Worm (Caenorhabditis elegans) whole organism, young adult: Measurements from ENCODE around the gene clec-134.

ENCODE experiments used
- B0035.1 ChIP-seq: sonication (generic microtip); optimal IDR thresholded peaks from 2 replicates; lab custom pipeline; 2016; ENCODE audit warnings: missing genetic modification characterization, mild to moderate bottlenecking, missing compliant biosample characterization, missing genotype, missing genetic modification reagents
- Y95B8A.8 ChIP-seq: fragments of 200-800 bp; sonication (Bioruptor generic); IDR thresholded peaks from 2 replicates; pipeline ENCODE4 v1.3.6; 2022; ENCODE audit warnings: missing genetic modification reagents, missing genetic modification characterization, missing compliant biosample characterization
- ama-1 ChIP-seq, 3 experiments: fragments of 150-350 bp in 1 of 3; sonication (generic microtip) in 2 of 3; optimal IDR thresholded peaks; 2 replicates each; lab custom pipeline; 2014 to 2018; ENCODE audit warnings: missing biosample characterization in 2 of 3, missing genetic modification characterization in 2 of 3, missing genetic modification reagents in 2 of 3
- die-1 ChIP-seq: sonication (generic microtip); optimal IDR thresholded peaks from 2 replicates; lab custom pipeline; 2016; ENCODE audit warnings: missing genotype, mild to moderate bottlenecking, missing genetic modification characterization, missing compliant biosample characterization
- dpl-1 ChIP-seq: fragments of 150-350 bp; optimal IDR thresholded peaks from 2 replicates; lab custom pipeline; 2014; ENCODE audit warnings: missing biosample characterization, missing genetic modification reagents, missing genetic modification characterization
- egrh-3 ChIP-seq: fragments of 200-800 bp; sonication (Bioruptor generic); IDR thresholded peaks from 2 replicates; pipeline ENCODE4 v1.3.6; 2022; ENCODE audit warnings: missing genetic modification reagents, missing genetic modification characterization, missing compliant biosample characterization
- hsf-1 ChIP-seq: fragments of 200-800 bp; sonication (Bioruptor generic); IDR thresholded peaks from 2 replicates; pipeline ENCODE4 v1.3.6; 2022; ENCODE audit warnings: missing genetic modification reagents, missing genetic modification characterization, missing compliant biosample characterization
- let-526 ChIP-seq: fragments of 200-800 bp; sonication (Bioruptor generic); IDR thresholded peaks from 2 replicates; pipeline ENCODE4 v1.3.6; 2022; ENCODE audit warnings: missing genetic modification reagents, missing genetic modification characterization, missing compliant biosample characterization
- nfya-1 ChIP-seq: sonication (generic microtip); optimal IDR thresholded peaks from 2 replicates; lab custom pipeline; 2017; ENCODE audit warnings: antibody characterized with exemption, missing compliant biosample characterization, missing genetic modification characterization, borderline replicate concordance; ENCODE audit not compliant: insufficient read depth
- pha-4 ChIP-seq: fragments of 150-350 bp; sonication (generic microtip); optimal IDR thresholded peaks from 2 replicates; lab custom pipeline; 2014; ENCODE audit warnings: missing biosample characterization, missing genetic modification reagents, missing genetic modification characterization
- snpc-4 ChIP-seq, 5 experiments: fragments of 150-350 bp in 1 of 5; sonication (generic microtip) in 4 of 5; optimal IDR thresholded peaks; 2 replicates each; lab custom pipeline; 2014 to 2018; ENCODE audit warnings: missing genetic modification characterization in 5 of 5, missing biosample characterization in 3 of 5, antibody characterized with exemption in 2 of 5, mild to moderate bottlenecking in 2 of 5, missing compliant biosample characterization in 2 of 5, missing genotype in 2 of 5, moderate library complexity in 2 of 5, missing genetic modification reagents in 1 of 5
- tbp1 ChIP-seq: fragments of 200-800 bp; sonication (Bioruptor generic); optimal IDR thresholded peaks from 2 replicates; lab custom pipeline; 2018; ENCODE audit warnings: mild to moderate bottlenecking, missing genetic modification characterization, missing compliant biosample characterization

DNA sequence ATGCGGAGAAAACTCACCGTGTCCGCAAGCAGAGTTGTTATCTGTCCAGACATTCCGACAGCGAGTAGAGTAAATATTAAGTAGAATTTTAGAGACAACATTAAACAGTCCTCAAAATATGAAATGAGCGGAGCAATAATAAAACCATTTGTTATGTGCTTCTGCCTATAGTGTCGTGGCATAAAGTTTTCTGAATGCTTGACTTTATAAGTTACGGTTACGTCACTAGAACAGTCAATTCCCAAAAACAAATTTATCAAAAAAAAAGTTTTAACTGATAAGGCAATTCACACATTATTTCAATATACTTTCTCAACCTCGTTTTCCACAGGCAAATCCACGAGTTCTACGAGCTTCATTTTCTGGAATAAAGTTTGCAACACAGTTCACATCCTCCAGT, 10.7 kb upstream of the clec-134 start, which contains the start of gene clec-127:
- TF ChIP-seq ama-1 (optimal IDR thresholded peaks at IDR 0.05; lab: Kevin White, UChicago): no peak
- TF ChIP-seq ama-1 (GFP tag; optimal IDR thresholded peaks at IDR 0.05; lab: Kevin White, UChicago): no peak
- TF ChIP-seq snpc-4 (GFP tag; optimal IDR thresholded peaks at IDR 0.05; lab: Kevin White, UChicago): no peak
- no peak for TF ChIP-seq snpc-4 (tag; optimal IDR thresholded peaks at IDR 0.05; lab: Kevin White, UChicago)
- TF ChIP-seq dpl-1 (GFP tag; lab: Kevin White, UChicago): no peak
- no peak for TF ChIP-seq egrh-3 (GFP tag; lab: Robert Waterston, UW)
- TF ChIP-seq hsf-1: no peak
- TF ChIP-seq tbp1: no peak
- no peak for TF ChIP-seq B0035.1
- no peak for TF ChIP-seq Y95B8A.8 (GFP tag; lab: Robert Waterston, UW)
- TF ChIP-seq nfya-1 (tag; lab: Kevin White, UChicago): no peak
- no peak for TF ChIP-seq die-1 (tag; lab: Kevin White, UChicago)
- TF ChIP-seq let-526: no peak
- TF ChIP-seq pha-4 (tag; lab: Kevin White, UChicago): no peak
